Worm (Caenorhabditis elegans): ENCODE measurements around the gene sna-2.

ce11 chrIV:9739001-9739400 lies 38.4 kb downstream of the sna-2 start:
- TF ChIP-seq mls-2 (tag; optimal IDR thresholded peaks at IDR 0.05) (no peak), lsy-2 (tag; optimal IDR thresholded peaks at IDR 0.05) (no peak), blmp-1 (tag; optimal IDR thresholded peaks at IDR 0.05) (no peak), mab-5 (tag; optimal IDR thresholded peaks at IDR 0.05) (no peak), nhr-237 (tag; optimal IDR thresholded peaks at IDR 0.05) (no peak)
